Fruit fly (Drosophila melanogaster) whole organism, pupa: ENCODE results near the gene CG31559.

Experiments
- CG10348 ChIP-seq: fragments of 200-800 bp; sonication (Bioruptor generic); IDR thresholded peaks from 2 replicates; pipeline ENCODE4 v1.3.6; 2022; ENCODE audit warnings: missing biosample characterization, missing genetic modification characterization
- CG12605 ChIP-seq: fragments of 200-800 bp; sonication (Bioruptor generic); IDR thresholded peaks from 2 replicates; pipeline ENCODE4 v1.3.6; 2022; ENCODE audit warnings: missing biosample characterization, missing genetic modification characterization
- CG13204 ChIP-seq: fragments of 200-800 bp; sonication (Bioruptor generic); optimal IDR thresholded peaks from 2 replicates; lab custom pipeline; 2018; ENCODE audit warnings: missing biosample characterization, mild to moderate bottlenecking, missing genetic modification characterization, moderate library complexity
- CG14655 ChIP-seq: fragments of 200-800 bp; sonication (Bioruptor generic); optimal IDR thresholded peaks from 3 replicates; lab custom pipeline; 2017; ENCODE audit warnings: mild to moderate bottlenecking, missing biosample characterization, missing genetic modification reagents, missing genetic modification characterization
- CG15710 ChIP-seq: fragments of 200-800 bp; sonication (Bioruptor generic); optimal IDR thresholded peaks from 2 replicates; lab custom pipeline; 2018; ENCODE audit warnings: missing biosample characterization, mild to moderate bottlenecking, missing genetic modification characterization, moderate library complexity
- CG17806 ChIP-seq: fragments of 200-800 bp; sonication (Bioruptor generic); optimal IDR thresholded peaks from 2 replicates; lab custom pipeline; 2018; ENCODE audit warnings: missing biosample characterization, mild to moderate bottlenecking, missing genetic modification characterization, moderate library complexity
- CG32121 ChIP-seq: fragments of 200-800 bp; sonication (Bioruptor generic); IDR thresholded peaks from 2 replicates; pipeline ENCODE4 v1.3.6; 2022; ENCODE audit warnings: missing biosample characterization, missing genetic modification characterization
- CG34367 ChIP-seq: fragments of 200-800 bp; sonication (Bioruptor generic); optimal IDR thresholded peaks from 2 replicates; lab custom pipeline; 2018; ENCODE audit warnings: missing biosample characterization, mild to moderate bottlenecking, missing genetic modification characterization
- CG4496 ChIP-seq: fragments of 200-800 bp; sonication (Bioruptor generic); IDR thresholded peaks from 3 replicates; pipeline ENCODE4 v1.3.6; 2022; ENCODE audit warnings: missing biosample characterization, missing genetic modification characterization
- CG8159 ChIP-seq: fragments of 200-800 bp; sonication (Bioruptor generic); optimal IDR thresholded peaks from 3 replicates; lab custom pipeline; 2018; ENCODE audit warnings: missing biosample characterization, mild to moderate bottlenecking, missing genetic modification characterization, moderate library complexity
- CG8301 ChIP-seq: fragments of 200-800 bp; sonication (Bioruptor generic); optimal IDR thresholded peaks from 2 replicates; lab custom pipeline; 2018; ENCODE audit warnings: missing biosample characterization, mild to moderate bottlenecking, missing genetic modification characterization
- CG9948 ChIP-seq: fragments of 200-800 bp; sonication (Bioruptor generic); optimal IDR thresholded peaks from 2 replicates; lab custom pipeline; 2018; ENCODE audit warnings: missing biosample characterization, mild to moderate bottlenecking, missing genetic modification characterization, moderate library complexity
- D1 ChIP-seq: fragments of 200-800 bp; sonication (Bioruptor generic); optimal IDR thresholded peaks from 2 replicates; lab custom pipeline; 2018; ENCODE audit warnings: missing biosample characterization, mild to moderate bottlenecking, missing genetic modification characterization, moderate library complexity
- EcR ChIP-seq: fragments of 200-800 bp; sonication (Bioruptor generic); optimal IDR thresholded peaks from 3 replicates; lab custom pipeline; 2019; ENCODE audit warnings: missing biosample characterization, missing genetic modification characterization, mild to moderate bottlenecking, moderate library complexity, missing genetic modification reagents
- Ets98B ChIP-seq: fragments of 200-800 bp; sonication (Bioruptor generic); IDR thresholded peaks from 2 replicates; pipeline ENCODE4 v1.3.6; 2022; ENCODE audit warnings: missing biosample characterization, missing genetic modification characterization
- Pif1A ChIP-seq: fragments of 200-800 bp; sonication (Bioruptor generic); optimal IDR thresholded peaks from 3 replicates; lab custom pipeline; 2016; ENCODE audit warnings: missing biosample characterization, missing genetic modification characterization
- Pif1B ChIP-seq: fragments of 200-800 bp; sonication (Bioruptor generic); optimal IDR thresholded peaks from 3 replicates; lab custom pipeline; 2016; ENCODE audit warnings: missing biosample characterization, missing genetic modification characterization
- Snoo ChIP-seq: fragments of 200-800 bp; sonication (Bioruptor generic); optimal IDR thresholded peaks from 3 replicates; lab custom pipeline; 2017; ENCODE audit warnings: missing biosample characterization, mild to moderate bottlenecking, missing genetic modification characterization, inconsistent platforms
- fd96Ca ChIP-seq: fragments of 200-800 bp; sonication (Bioruptor generic); IDR thresholded peaks from 3 replicates; pipeline ENCODE4 v1.3.6; 2022; ENCODE audit warnings: missing biosample characterization, missing genetic modification characterization
- gl ChIP-seq: fragments of 200-800 bp; sonication (Bioruptor generic); optimal IDR thresholded peaks from 2 replicates; lab custom pipeline; 2018; ENCODE audit warnings: missing biosample characterization, mild to moderate bottlenecking, missing genetic modification characterization
- rn ChIP-seq: fragments of 200-800 bp; sonication (Bioruptor generic); IDR thresholded peaks from 2 replicates; pipeline ENCODE4 v1.3.6; 2022; ENCODE audit warnings: missing biosample characterization, missing genetic modification characterization

The CG31559 gene

dm6 chr3R:6156963-6157498 lies at the start of gene CG31559:
Gene CG31559 (minus strand): TSS chr3R:6157235.
- TF ChIP-seq CG14655 (GFP tag; lab: Kevin White, UChicago) (no peak), CG17806 (tag; lab: Kevin White, UChicago) (no peak), CG13204 (GFP tag; lab: Kevin White, UChicago) (peak; percentile 21), Ets98B (GFP tag; lab: Robert Waterston, UW) (no peak; the same call in 1 of the 2 replicates), CG12605 (no peak), rn (GFP tag; lab: Robert Waterston, UW) (no peak), CG4496 (GFP tag; lab: Robert Waterston, UW) (0 out of 3 replicates have a peak, but pooled peaks have one; percentile 17), CG8159 (tag; lab: Kevin White, UChicago) (peak; percentile 25), CG32121 (GFP tag; lab: Robert Waterston, UW) (peak; percentile 32; the same call in 1 of the 2 replicates), Pif1B (GFP tag; lab: Kevin White, UChicago) (no peak), CG8301 (tag; lab: Kevin White, UChicago) (no peak), EcR (GFP tag; lab: Kevin White, UChicago) (peak; percentile 86)
- TF ChIP-seq, all 21 proteins: peak for 5

- no peak for TF ChIP-seq EcR (GFP tag; lab: Kevin White, UChicago)
- no peak for TF ChIP-seq CG34367 (tag; lab: Kevin White, UChicago)
- no peak for TF ChIP-seq CG8301 (tag; lab: Kevin White, UChicago)
- no peak for TF ChIP-seq CG17806 (tag; lab: Kevin White, UChicago)
- no peak for TF ChIP-seq CG32121 (GFP tag; lab: Robert Waterston, UW)
- TF ChIP-seq CG12605: no peak
- TF ChIP-seq Pif1B (GFP tag; lab: Kevin White, UChicago): no peak
- no peak for TF ChIP-seq Pif1A
- TF ChIP-seq CG10348 (GFP tag; lab: Robert Waterston, UW): no peak
- TF ChIP-seq Snoo (tag; lab: Kevin White, UChicago): no peak
- no peak for TF ChIP-seq rn (GFP tag; lab: Robert Waterston, UW)
- peak; percentile 15; the same call in 1 of the 2 replicates for TF ChIP-seq Ets98B (GFP tag; lab: Robert Waterston, UW)
- no peak for TF ChIP-seq gl (tag; lab: Kevin White, UChicago)
- TF ChIP-seq fd96Ca (GFP tag; lab: Robert Waterston, UW): no peak
- peak; percentile 88 for TF ChIP-seq CG4496 (GFP tag; lab: Robert Waterston, UW)
- no peak for TF ChIP-seq CG15710 (tag; lab: Kevin White, UChicago)
- TF ChIP-seq CG14655 (GFP tag; lab: Kevin White, UChicago): peak; percentile 16
- no peak for TF ChIP-seq CG13204 (GFP tag; lab: Kevin White, UChicago)
- no peak for TF ChIP-seq D1
- TF ChIP-seq CG9948: no peak
Measured at dm6 chr3R:6203000-6203399, 46.0 kb upstream of the CG31559 start.

- no peak for TF ChIP-seq D1
- no peak for TF ChIP-seq Pif1B (GFP tag; lab: Kevin White, UChicago)
- TF ChIP-seq Ets98B (GFP tag; lab: Robert Waterston, UW): no peak
- no peak for TF ChIP-seq EcR (GFP tag; lab: Kevin White, UChicago)
- TF ChIP-seq rn (GFP tag; lab: Robert Waterston, UW): no peak
- TF ChIP-seq CG13204 (GFP tag; lab: Kevin White, UChicago): no peak
- TF ChIP-seq CG32121 (GFP tag; lab: Robert Waterston, UW): no peak
- no peak for TF ChIP-seq CG4496 (GFP tag; lab: Robert Waterston, UW)
- TF ChIP-seq CG17806 (tag; lab: Kevin White, UChicago): no peak
- no peak for TF ChIP-seq CG15710 (tag; lab: Kevin White, UChicago)
- TF ChIP-seq CG9948: no peak
- TF ChIP-seq gl (tag; lab: Kevin White, UChicago): no peak
- no peak for TF ChIP-seq Snoo (tag; lab: Kevin White, UChicago)
- TF ChIP-seq CG34367 (tag; lab: Kevin White, UChicago): no peak
- TF ChIP-seq CG8301 (tag; lab: Kevin White, UChicago): no peak
- no peak for TF ChIP-seq CG12605
- TF ChIP-seq CG8159 (tag; lab: Kevin White, UChicago): no peak
- TF ChIP-seq CG14655 (GFP tag; lab: Kevin White, UChicago): no peak
- TF ChIP-seq Pif1A: no peak
- no peak for TF ChIP-seq CG10348 (GFP tag; lab: Robert Waterston, UW)
Measured at dm6 chr3R:6199717-6200116, 42.7 kb upstream of the CG31559 start.

- TF ChIP-seq CG9948: peak; percentile 69
- TF ChIP-seq CG15710 (tag; lab: Kevin White, UChicago): peak; percentile 50
- peak; percentile 92 for TF ChIP-seq Ets98B (GFP tag; lab: Robert Waterston, UW)
- TF ChIP-seq CG8159 (tag; lab: Kevin White, UChicago): peak; percentile 59
- peak; percentile 50 for TF ChIP-seq CG34367 (tag; lab: Kevin White, UChicago)
- TF ChIP-seq CG8301 (tag; lab: Kevin White, UChicago): peak; percentile 81
- peak; percentile 37 for TF ChIP-seq gl (tag; lab: Kevin White, UChicago)
- peak; percentile 21 for TF ChIP-seq EcR (GFP tag; lab: Kevin White, UChicago)
- TF ChIP-seq CG32121 (GFP tag; lab: Robert Waterston, UW): peak; percentile 90
- peak; percentile 86 for TF ChIP-seq Pif1A
- peak; percentile 74 for TF ChIP-seq Pif1B (GFP tag; lab: Kevin White, UChicago)
- peak; percentile 89 for TF ChIP-seq CG12605
- peak; percentile 77 for TF ChIP-seq CG14655 (GFP tag; lab: Kevin White, UChicago)
- TF ChIP-seq CG4496 (GFP tag; lab: Robert Waterston, UW): peak; percentile 92
- TF ChIP-seq D1: peak; percentile 75
- peak; percentile 78; the same call in 2 of the 3 replicates for TF ChIP-seq fd96Ca (GFP tag; lab: Robert Waterston, UW)
- TF ChIP-seq CG10348 (GFP tag; lab: Robert Waterston, UW): no peak
- TF ChIP-seq Snoo (tag; lab: Kevin White, UChicago): peak; percentile 24
- TF ChIP-seq CG17806 (tag; lab: Kevin White, UChicago): peak; percentile 77
- peak; percentile 70 for TF ChIP-seq rn (GFP tag; lab: Robert Waterston, UW)
- TF ChIP-seq CG13204 (GFP tag; lab: Kevin White, UChicago): no peak
Measured at dm6 chr3R:6198488-6198892, 41.5 kb upstream of the CG31559 start, which contains the start of gene Osi24. Gene Osi24 (plus strand): TSS chr3R:6198811.
